Fruit fly (Drosophila melanogaster) whole organism, pupa: Measurements from ENCODE around the gene Prosalpha2.

Experiments
- CG13204 ChIP-seq: fragments of 200-800 bp; sonication (Bioruptor generic); optimal IDR thresholded peaks from 2 replicates; lab custom pipeline; 2018; ENCODE audit warnings: missing biosample characterization, mild to moderate bottlenecking, missing genetic modification characterization, moderate library complexity
- CG9948 ChIP-seq: fragments of 200-800 bp; sonication (Bioruptor generic); optimal IDR thresholded peaks from 2 replicates; lab custom pipeline; 2018; ENCODE audit warnings: missing biosample characterization, mild to moderate bottlenecking, missing genetic modification characterization, moderate library complexity
- EcR ChIP-seq: fragments of 200-800 bp; sonication (Bioruptor generic); optimal IDR thresholded peaks from 3 replicates; lab custom pipeline; 2019; ENCODE audit warnings: missing biosample characterization, missing genetic modification characterization, mild to moderate bottlenecking, moderate library complexity, missing genetic modification reagents
- Pif1A ChIP-seq: fragments of 200-800 bp; sonication (Bioruptor generic); optimal IDR thresholded peaks from 3 replicates; lab custom pipeline; 2016; ENCODE audit warnings: missing biosample characterization, missing genetic modification characterization

dm6 chr3R:12422379-12422975 is 8.6 kb upstream of the Prosalpha2 start, which contains the start of the genes Scgbeta and CG17202:
- TF ChIP-seq CG13204 (GFP tag; lab: Kevin White, UChicago) (no peak), EcR (GFP tag; lab: Kevin White, UChicago) (no peak), Pif1A (GFP tag; lab: Kevin White, UChicago) (no peak), CG9948 (tag; lab: Kevin White, UChicago) (no peak)
